Worm (Caenorhabditis elegans) whole organism, midembryonic: ENCODE results near the gene Y5H2B.3.

Experiments
- T22C8.4 ChIP-seq: fragments of 200-800 bp; sonication (Bioruptor generic); IDR thresholded peaks from 2 replicates; pipeline ENCODE4 v1.3.6; 2022; ENCODE audit warnings: missing genetic modification characterization, missing compliant biosample characterization
- ref-1 ChIP-seq: fragments of 200-800 bp; sonication (Bioruptor generic); conservative IDR thresholded peaks from 2 replicates; pipeline ENCODE4 v1.3.6; 2022; ENCODE audit warnings: missing genetic modification reagents, missing genetic modification characterization, missing compliant biosample characterization

DNA sequence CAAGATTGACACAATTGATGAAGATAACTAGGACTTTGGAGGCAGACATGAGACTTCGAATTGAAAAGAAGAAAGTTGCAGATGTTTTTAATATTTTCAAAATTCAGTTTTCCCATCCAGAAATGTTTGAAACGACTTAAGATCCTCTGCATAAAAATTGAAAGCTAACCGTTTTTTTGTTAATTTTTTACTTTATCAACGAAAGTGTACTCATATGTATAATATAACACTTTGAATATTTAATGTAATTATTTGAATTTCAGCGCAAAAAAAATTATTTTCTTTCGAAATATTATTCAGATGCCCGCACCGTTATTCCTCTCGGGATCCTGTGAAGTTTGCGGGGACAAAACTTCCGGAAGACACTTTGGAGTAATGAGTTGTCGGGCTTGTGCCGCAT lies 38.8 kb downstream of the Y5H2B.3 start, which contains the start of gene nhr-18:
- TF ChIP-seq T22C8.4 (GFP tag; lab: Robert Waterston, UW) (no peak), ref-1 (no peak)
